Fruit fly (Drosophila melanogaster): ENCODE results near the gene CG5004.

Gene CG5004

dm6 chrX:17107401-17107916 is at the start of gene CG5004 (continued):
- TF ChIP-seq CG9797 (GFP tag; optimal IDR thresholded peaks at IDR 0.05), result peak; percentile 67
- no peak for TF ChIP-seq Mad (GFP tag; optimal IDR thresholded peaks at IDR 0.05)
- no peak for TF ChIP-seq pb (GFP tag; optimal IDR thresholded peaks at IDR 0.05)
- TF ChIP-seq CG10147 (GFP tag; optimal IDR thresholded peaks at IDR 0.05), result no peak
- TF ChIP-seq CG8388 (GFP tag; optimal IDR thresholded peaks at IDR 0.05), result no peak
- TF ChIP-seq ap (GFP tag; IDR thresholded peaks at IDR 0.05), result no peak
- TF ChIP-seq CG15479 (GFP tag; optimal IDR thresholded peaks at IDR 0.05), result peak; percentile 40
- 0 out of 4 replicates have a peak, but pooled peaks have one; percentile 66 for TF ChIP-seq chinmo (GFP tag; IDR thresholded peaks at IDR 0.05; ENCODE audit: partially characterized antibody)
- no peak for TF ChIP-seq cwo (GFP tag; optimal IDR thresholded peaks at IDR 0.05)
- no peak for TF ChIP-seq CG5245 (GFP tag; optimal IDR thresholded peaks at IDR 0.05)
- TF ChIP-seq D19B (GFP tag; optimal IDR thresholded peaks at IDR 0.05), result no peak
- no peak for TF ChIP-seq CG4854 (GFP tag; optimal IDR thresholded peaks at IDR 0.05)
- TF ChIP-seq pum (GFP tag; optimal IDR thresholded peaks at IDR 0.05), result no peak
- no peak for TF ChIP-seq Mes4 (GFP tag; optimal IDR thresholded peaks at IDR 0.05)
- no peak for TF ChIP-seq CG8924 (tag; optimal IDR thresholded peaks at IDR 0.05)
- TF ChIP-seq bigmax (GFP tag; optimal IDR thresholded peaks at IDR 0.05), result no peak
- no peak for TF ChIP-seq Gug (GFP tag; IDR thresholded peaks at IDR 0.05)
- peak; percentile 11; the same call in 1 of the 2 replicates for TF ChIP-seq MBD-R2 (GFP tag; IDR thresholded peaks at IDR 0.05)
- peak; percentile 47 for TF ChIP-seq Hmr (GFP tag; optimal IDR thresholded peaks at IDR 0.05)
- TF ChIP-seq dm (GFP tag; optimal IDR thresholded peaks at IDR 0.05), result no peak
- no peak for TF ChIP-seq crp (GFP tag; optimal IDR thresholded peaks at IDR 0.05)
- TF ChIP-seq org-1 (GFP tag; optimal IDR thresholded peaks at IDR 0.05), result no peak
- TF ChIP-seq Taf1 (GFP tag; IDR thresholded peaks at IDR 0.05), result no peak
- no peak for TF ChIP-seq tll (GFP tag; optimal IDR thresholded peaks at IDR 0.05)
- TF ChIP-seq PHDP (tag; optimal IDR thresholded peaks at IDR 0.05), result no peak
- no peak for TF ChIP-seq CG31365 (tag; optimal IDR thresholded peaks at IDR 0.05)
- TF ChIP-seq C15 (GFP tag; IDR thresholded peaks at IDR 0.05), result no peak
- no peak for TF ChIP-seq Abd-B (GFP tag; optimal IDR thresholded peaks at IDR 0.05)
- TF ChIP-seq lilli (GFP tag; optimal IDR thresholded peaks at IDR 0.05), result no peak
- TF ChIP-seq Dfd (GFP tag; optimal IDR thresholded peaks at IDR 0.05), result no peak
- peak; percentile 0 for TF ChIP-seq lab (GFP tag; optimal IDR thresholded peaks at IDR 0.05)
- TF ChIP-seq kay (GFP tag; optimal IDR thresholded peaks at IDR 0.05), result no peak
- no peak for TF ChIP-seq CG11560 (tag; IDR thresholded peaks at IDR 0.05)
- no peak for TF ChIP-seq CG2889 (GFP tag; IDR thresholded peaks at IDR 0.05)
- no peak for TF ChIP-seq sob (GFP tag; IDR thresholded peaks at IDR 0.05)
- no peak for TF ChIP-seq CG9876 (GFP tag; optimal IDR thresholded peaks at IDR 0.05)
- no peak for TF ChIP-seq CG17186 (GFP tag; optimal IDR thresholded peaks at IDR 0.05)
- no peak for TF ChIP-seq CG1233 (GFP tag; optimal IDR thresholded peaks at IDR 0.05)
- TF ChIP-seq CG3281 (GFP tag; optimal IDR thresholded peaks at IDR 0.05), result no peak
- TF ChIP-seq CG9215 (GFP tag; IDR thresholded peaks at IDR 0.05), result no peak
- no peak for TF ChIP-seq CG15073 (GFP tag; optimal IDR thresholded peaks at IDR 0.05)
- TF ChIP-seq Vsx1 (GFP tag; optimal IDR thresholded peaks at IDR 0.05), result no peak
- no peak for TF ChIP-seq CG7271 (tag; optimal IDR thresholded peaks at IDR 0.05)
- no peak for TF ChIP-seq HLHmδ (GFP tag; optimal IDR thresholded peaks at IDR 0.05)
- TF ChIP-seq Hey (tag; optimal IDR thresholded peaks at IDR 0.05), result no peak
- no peak for TF ChIP-seq dmrt99B (tag; optimal IDR thresholded peaks at IDR 0.05)
- TF ChIP-seq CG10274 (GFP tag; optimal IDR thresholded peaks at IDR 0.05), result no peak
- TF ChIP-seq CG13123 (GFP tag; optimal IDR thresholded peaks at IDR 0.05), result no peak
- no peak for TF ChIP-seq H2.0 (GFP tag; IDR thresholded peaks at IDR 0.05)
- TF ChIP-seq sqz (GFP tag; optimal IDR thresholded peaks at IDR 0.05), result peak; percentile 5
- TF ChIP-seq Oli (tag; optimal IDR thresholded peaks at IDR 0.05), result no peak

Data from whole organism, embryonic.